Fruit fly (Drosophila melanogaster): Measurements from ENCODE around the gene Cad88C.

Gene Cad88C

DNA sequence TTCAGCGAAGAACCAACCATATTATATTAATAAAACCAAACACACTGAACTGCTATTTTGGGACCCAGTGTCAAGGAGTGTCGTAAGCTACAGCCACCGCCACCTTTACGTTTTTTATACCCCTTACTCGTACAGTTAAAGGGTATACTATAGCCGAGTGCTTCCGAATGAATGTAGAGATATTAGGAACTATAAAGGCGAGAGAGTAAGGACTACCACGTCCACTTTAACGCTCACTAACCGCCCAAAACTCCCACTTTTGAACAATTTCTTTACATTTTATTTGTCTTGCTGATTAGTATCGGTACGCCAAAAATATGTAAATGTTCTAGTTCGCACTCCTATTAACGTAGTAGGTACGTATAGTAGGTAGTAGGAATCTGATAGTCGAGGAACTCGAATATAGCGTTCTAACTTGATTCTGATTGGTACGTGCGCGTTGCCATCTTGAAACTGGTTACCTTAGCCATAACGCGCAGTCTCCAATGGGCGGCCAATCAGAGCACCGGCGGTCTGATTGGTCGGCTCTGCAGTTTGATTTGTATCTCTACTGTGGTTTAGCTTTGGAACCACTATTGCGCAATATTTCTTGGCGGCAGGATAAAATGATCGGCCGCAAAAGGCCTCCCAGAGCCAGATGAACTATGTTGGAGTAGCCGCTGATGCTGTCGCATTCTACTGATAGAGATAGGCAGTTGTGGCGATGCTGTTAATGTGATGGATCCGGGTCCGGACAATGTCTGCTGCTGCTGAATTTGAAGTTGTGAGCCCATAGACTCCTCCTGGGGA lies 25.8 kb downstream of the Cad88C start:
- TF ChIP-seq CG8478 (optimal IDR thresholded peaks at IDR 0.05) (no peak), EcR (GFP tag; optimal IDR thresholded peaks at IDR 0.05) (no peak), usp (GFP tag; optimal IDR thresholded peaks at IDR 0.05) (no peak), pan (optimal IDR thresholded peaks at IDR 0.05) (no peak), Dll (optimal IDR thresholded peaks at IDR 0.05) (no peak), psq (optimal IDR thresholded peaks at IDR 0.05) (no peak)

dm6 chr3R:14656760-14657604 lies 26.7 kb downstream of the Cad88C start, which contains the start of gene CG3505:
CG3505 (plus strand) TSS chr3R:14657447.
- no peak for TF ChIP-seq Dll (optimal IDR thresholded peaks at IDR 0.05)
- no peak for TF ChIP-seq psq (optimal IDR thresholded peaks at IDR 0.05)
- no peak for TF ChIP-seq usp (GFP tag; optimal IDR thresholded peaks at IDR 0.05)
- TF ChIP-seq CG8478 (optimal IDR thresholded peaks at IDR 0.05) = no peak
- no peak for TF ChIP-seq pan (optimal IDR thresholded peaks at IDR 0.05)
- no peak for TF ChIP-seq EcR (GFP tag; optimal IDR thresholded peaks at IDR 0.05)

dm6 chr3R:14657605-14657910 lies 27.3 kb downstream of the Cad88C start:
- TF ChIP-seq psq (optimal IDR thresholded peaks at IDR 0.05) (no peak), EcR (GFP tag; optimal IDR thresholded peaks at IDR 0.05) (no peak)

DNA sequence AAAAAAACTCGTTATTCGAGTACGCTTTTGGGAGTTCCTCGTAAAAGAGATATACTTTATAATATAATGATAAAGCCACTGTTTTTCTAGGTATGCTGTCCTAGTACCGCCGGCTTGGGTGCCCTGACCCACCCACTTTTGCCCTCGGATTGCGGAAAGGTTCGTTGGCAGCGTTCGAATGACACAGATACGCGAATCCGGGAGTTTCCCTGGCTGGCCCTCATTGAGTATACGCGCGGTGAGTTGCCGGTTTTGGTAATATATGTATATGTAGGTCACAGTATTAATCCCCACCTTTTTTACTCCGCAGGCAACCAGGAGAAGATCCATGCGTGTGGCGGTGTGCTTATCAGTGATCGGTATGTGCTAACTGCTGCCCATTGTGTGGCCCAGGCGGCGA lies 27.9 kb downstream of the Cad88C start:
- TF ChIP-seq psq (optimal IDR thresholded peaks at IDR 0.05) (no peak), usp (GFP tag; optimal IDR thresholded peaks at IDR 0.05) (no peak), EcR (GFP tag; optimal IDR thresholded peaks at IDR 0.05) (no peak), Dll (optimal IDR thresholded peaks at IDR 0.05) (no peak), pan (optimal IDR thresholded peaks at IDR 0.05) (no peak), CG8478 (optimal IDR thresholded peaks at IDR 0.05) (no peak)

dm6 chr3R:14659354-14659804 lies 29.1 kb downstream of the Cad88C start, which contains the start of gene Hexim:
Hexim (plus strand) TSS chr3R:14659438.
- no peak for TF ChIP-seq usp (GFP tag; optimal IDR thresholded peaks at IDR 0.05)
- no peak for TF ChIP-seq EcR (GFP tag; optimal IDR thresholded peaks at IDR 0.05)

DNA sequence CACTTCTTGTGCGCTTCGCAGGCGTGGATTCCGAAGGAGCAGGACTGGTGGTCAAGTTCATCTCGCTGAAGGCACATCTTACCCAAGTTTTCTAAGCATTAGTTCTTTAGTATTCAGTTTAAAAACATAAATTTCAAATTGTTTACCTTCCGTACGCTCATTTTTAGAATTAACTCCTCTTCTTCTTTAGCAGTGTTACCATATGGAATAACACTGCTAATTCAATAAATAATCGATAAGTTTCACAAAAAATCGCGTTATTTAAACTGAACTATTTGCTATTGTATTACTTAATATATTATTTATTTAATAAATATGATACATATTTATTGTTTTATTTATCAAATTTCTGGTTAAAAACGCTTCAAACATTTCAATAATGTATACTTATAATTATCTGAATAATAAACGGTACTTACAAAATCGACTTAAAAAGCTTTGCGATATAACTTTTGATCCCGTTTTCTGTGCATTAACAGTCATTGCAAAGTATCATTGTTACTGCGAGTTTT lies 32.8 kb downstream of the Cad88C start, which contains the start of the genes Rad17 and BigH1:
Rad17 (minus strand) TSS at position 209 of the 512 bp plus-strand sequence.
BigH1 (plus strand) TSS at position 462 of the 512 bp plus-strand sequence.
- TF ChIP-seq EcR (GFP tag; optimal IDR thresholded peaks at IDR 0.05) (no peak), CG8478 (optimal IDR thresholded peaks at IDR 0.05) (no peak), usp (GFP tag; optimal IDR thresholded peaks at IDR 0.05) (no peak), psq (optimal IDR thresholded peaks at IDR 0.05) (no peak)

DNA sequence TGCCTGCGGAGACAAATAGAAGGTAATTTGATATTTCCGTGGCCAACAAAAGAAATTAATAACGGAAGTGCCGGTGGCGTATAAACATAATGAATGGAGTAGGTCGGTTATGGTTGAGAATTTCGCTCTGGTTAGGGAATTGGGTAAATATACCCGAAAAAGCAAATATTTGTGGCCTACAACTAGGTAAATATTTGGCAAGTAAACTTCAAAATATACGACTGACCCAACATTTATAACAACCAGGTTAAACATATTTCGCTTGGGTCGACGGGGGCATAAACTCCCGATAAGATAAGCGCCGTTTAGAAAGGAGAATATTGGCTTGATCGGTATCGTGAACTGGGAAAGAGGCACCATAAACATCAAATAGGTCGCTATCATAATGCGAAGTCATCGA lies 40.6 kb downstream of the Cad88C start:
- TF ChIP-seq EcR (GFP tag; optimal IDR thresholded peaks at IDR 0.05) = no peak
- TF ChIP-seq Dll (optimal IDR thresholded peaks at IDR 0.05) = no peak
- TF ChIP-seq psq (optimal IDR thresholded peaks at IDR 0.05) = no peak
- no peak for TF ChIP-seq usp (GFP tag; optimal IDR thresholded peaks at IDR 0.05)
- no peak for TF ChIP-seq CG8478 (optimal IDR thresholded peaks at IDR 0.05)
- TF ChIP-seq pan (optimal IDR thresholded peaks at IDR 0.05) = no peak

- TF ChIP-seq usp (GFP tag; optimal IDR thresholded peaks at IDR 0.05) (no peak), Dll (optimal IDR thresholded peaks at IDR 0.05) (no peak), psq (optimal IDR thresholded peaks at IDR 0.05) (no peak), pan (optimal IDR thresholded peaks at IDR 0.05) (no peak), EcR (GFP tag; optimal IDR thresholded peaks at IDR 0.05) (no peak), CG8478 (optimal IDR thresholded peaks at IDR 0.05) (no peak)
These were observed 42.6 kb downstream of the Cad88C start for dm6 chr3R:14672915-14673314.

DNA sequence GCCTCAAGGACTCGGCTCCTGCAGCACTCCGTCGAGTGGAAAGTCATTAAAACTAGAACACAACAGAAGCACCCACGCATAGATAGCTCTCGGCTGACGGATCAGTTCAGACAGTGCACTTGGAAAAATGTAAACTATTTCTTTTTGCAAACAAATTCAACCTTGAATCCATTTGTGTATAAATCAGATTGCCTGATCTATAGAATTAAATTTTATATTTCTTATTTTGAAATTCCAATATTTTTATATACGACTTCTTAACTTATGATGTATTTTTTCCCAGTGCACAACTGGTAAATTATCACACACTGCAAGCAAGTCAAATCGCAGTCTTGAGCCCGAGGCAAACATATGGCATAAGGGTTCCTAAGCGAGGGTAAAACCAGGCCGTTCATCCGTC lies 44.5 kb downstream of the Cad88C start:
- no peak for TF ChIP-seq psq (optimal IDR thresholded peaks at IDR 0.05)
- no peak for TF ChIP-seq EcR (GFP tag; optimal IDR thresholded peaks at IDR 0.05)
- TF ChIP-seq Dll (optimal IDR thresholded peaks at IDR 0.05) = no peak
- TF ChIP-seq pan (optimal IDR thresholded peaks at IDR 0.05) = no peak

dm6 chr3R:14677065-14677464 lies 46.8 kb downstream of the Cad88C start:
- TF ChIP-seq Dll (optimal IDR thresholded peaks at IDR 0.05) (no peak), CG8478 (optimal IDR thresholded peaks at IDR 0.05) (no peak), usp (GFP tag; optimal IDR thresholded peaks at IDR 0.05) (no peak), psq (optimal IDR thresholded peaks at IDR 0.05) (no peak), pan (optimal IDR thresholded peaks at IDR 0.05) (no peak), EcR (GFP tag; optimal IDR thresholded peaks at IDR 0.05) (no peak)

- TF ChIP-seq psq (optimal IDR thresholded peaks at IDR 0.05) (no peak), Dll (optimal IDR thresholded peaks at IDR 0.05) (no peak), EcR (GFP tag; optimal IDR thresholded peaks at IDR 0.05) (no peak), pan (optimal IDR thresholded peaks at IDR 0.05) (no peak), usp (GFP tag; optimal IDR thresholded peaks at IDR 0.05) (no peak), CG8478 (optimal IDR thresholded peaks at IDR 0.05) (no peak)
These were observed 47.5 kb downstream of the Cad88C start for dm6 chr3R:14677814-14678213.
